Worm (Caenorhabditis elegans) whole organism, young adult: ENCODE results near the gene F36D4.1.
A peak's percentile ranks its signal among the peaks of the same experiment; 100 is the strongest.

Source experiments
- B0019.2 ChIP-seq: fragments of 200-800 bp; sonication (Bioruptor generic); conservative IDR thresholded peaks from 2 replicates; pipeline ENCODE4 v1.3.6; 2022; ENCODE audit warnings: missing genetic modification reagents, missing genetic modification characterization, missing compliant biosample characterization
- B0035.1 ChIP-seq: sonication (generic microtip); optimal IDR thresholded peaks from 2 replicates; lab custom pipeline; 2016; ENCODE audit warnings: missing genetic modification characterization, mild to moderate bottlenecking, missing compliant biosample characterization, missing genotype, missing genetic modification reagents
- B0261.1 ChIP-seq: sonication (generic microtip); optimal IDR thresholded peaks from 2 replicates; lab custom pipeline; 2016; ENCODE audit warnings: mild to moderate bottlenecking, missing genetic modification characterization, moderate library complexity, missing compliant biosample characterization
- B0336.3 ChIP-seq: fragments of 200-800 bp; sonication (Bioruptor generic); IDR thresholded peaks from 2 replicates; pipeline ENCODE4 v1.3.6; 2022; ENCODE audit warnings: missing genetic modification characterization, missing compliant biosample characterization
- F33H1.4 ChIP-seq: fragments of 200-800 bp; sonication (Bioruptor generic); IDR thresholded peaks from 2 replicates; pipeline ENCODE4 v1.3.6; 2022; ENCODE audit warnings: missing genetic modification reagents, missing genetic modification characterization, missing compliant biosample characterization
- F57A8.1 ChIP-seq: fragments of 200-800 bp; sonication (Bioruptor generic); optimal IDR thresholded peaks from 2 replicates; lab custom pipeline; 2018; ENCODE audit warnings: mild to moderate bottlenecking, missing genetic modification characterization, moderate library complexity, missing compliant biosample characterization
- Y53G8AR.9 ChIP-seq: fragments of 200-800 bp; sonication (Bioruptor generic); conservative IDR thresholded peaks from 2 replicates; pipeline ENCODE4 v1.3.6; 2022; ENCODE audit warnings: missing genetic modification reagents, missing genetic modification characterization, missing compliant biosample characterization
- Y95B8A.8 ChIP-seq: fragments of 200-800 bp; sonication (Bioruptor generic); IDR thresholded peaks from 2 replicates; pipeline ENCODE4 v1.3.6; 2022; ENCODE audit warnings: missing genetic modification reagents, missing genetic modification characterization, missing compliant biosample characterization
- ZK185.1 ChIP-seq: sonication (generic microtip); optimal IDR thresholded peaks from 2 replicates; lab custom pipeline; 2016; ENCODE audit warnings: mild to moderate bottlenecking, missing genetic modification characterization, missing compliant biosample characterization; ENCODE audit not compliant: poor library complexity, severe bottlenecking
- aptf-2 ChIP-seq: fragments of 200-800 bp; sonication (Bioruptor generic); conservative IDR thresholded peaks from 2 replicates; pipeline ENCODE4 v1.3.6; 2022; ENCODE audit warnings: missing genetic modification reagents, missing genetic modification characterization, missing compliant biosample characterization
- atf-7 ChIP-seq: sonication (generic microtip); optimal IDR thresholded peaks from 2 replicates; lab custom pipeline; 2017; ENCODE audit warnings: mild to moderate bottlenecking, missing genetic modification characterization, missing compliant biosample characterization
- attf-3 ChIP-seq: fragments of 200-800 bp; sonication (Bioruptor generic); conservative IDR thresholded peaks from 2 replicates; pipeline ENCODE4 v1.3.6; 2022; ENCODE audit warnings: missing genetic modification reagents, missing genetic modification characterization, missing compliant biosample characterization
- attf-5 ChIP-seq: fragments of 200-800 bp; sonication (Bioruptor generic); optimal IDR thresholded peaks from 2 replicates; lab custom pipeline; 2018; ENCODE audit warnings: mild to moderate bottlenecking, missing genetic modification characterization, missing compliant biosample characterization
- bed-1 ChIP-seq: fragments of 200-800 bp; sonication (Bioruptor generic); IDR thresholded peaks from 2 replicates; pipeline ENCODE4 v1.3.6; 2022; ENCODE audit warnings: missing genetic modification reagents, missing genetic modification characterization, missing compliant biosample characterization
- cebp-2 ChIP-seq: fragments of 200-800 bp; sonication (Bioruptor generic); IDR thresholded peaks from 2 replicates; pipeline ENCODE4 v1.3.6; 2022; ENCODE audit warnings: missing genetic modification characterization, missing compliant biosample characterization
- ceh-100 ChIP-seq: fragments of 200-800 bp; sonication (Bioruptor generic); IDR thresholded peaks from 2 replicates; pipeline ENCODE4 v1.3.6; 2022; ENCODE audit warnings: missing genetic modification reagents, missing genetic modification characterization, missing compliant biosample characterization
- dox-1 ChIP-seq: fragments of 200-800 bp; sonication (Bioruptor generic); IDR thresholded peaks from 2 replicates; pipeline ENCODE4 v1.3.6; 2022; ENCODE audit warnings: missing genetic modification reagents, missing genetic modification characterization, missing compliant biosample characterization
- dpl-1 ChIP-seq: fragments of 150-350 bp; optimal IDR thresholded peaks from 2 replicates; lab custom pipeline; 2014; ENCODE audit warnings: missing biosample characterization, missing genetic modification reagents, missing genetic modification characterization
- efl-1 ChIP-seq: fragments of 150-350 bp; optimal IDR thresholded peaks from 2 replicates; lab custom pipeline; 2014; ENCODE audit warnings: missing biosample characterization, missing genetic modification reagents, missing genetic modification characterization
- egl-18 ChIP-seq: fragments of 200-800 bp; sonication (Bioruptor generic); IDR thresholded peaks from 2 replicates; pipeline ENCODE4 v1.3.6; 2022; ENCODE audit warnings: missing genetic modification reagents, missing genetic modification characterization, missing compliant biosample characterization
- ekl-4 ChIP-seq: fragments of 200-800 bp; sonication (Bioruptor generic); IDR thresholded peaks from 2 replicates; pipeline ENCODE4 v1.3.6; 2022; ENCODE audit warnings: missing genetic modification reagents, missing genetic modification characterization, missing compliant biosample characterization
- hmg-1.2 ChIP-seq: fragments of 200-800 bp; sonication (Bioruptor generic); IDR thresholded peaks from 2 replicates; pipeline ENCODE4 v1.3.6; 2022; ENCODE audit warnings: missing genetic modification reagents, missing genetic modification characterization, missing compliant biosample characterization
- hmg-20 ChIP-seq: fragments of 200-800 bp; sonication (Bioruptor generic); IDR thresholded peaks from 2 replicates; pipeline ENCODE4 v1.3.6; 2022; ENCODE audit warnings: missing genetic modification reagents, missing genetic modification characterization, missing compliant biosample characterization
- hrde-1 ChIP-seq: sonication (generic microtip); optimal IDR thresholded peaks from 2 replicates; lab custom pipeline; 2016; ENCODE audit warnings: missing genetic modification characterization, mild to moderate bottlenecking, missing compliant biosample characterization, moderate library complexity, missing genotype, missing genetic modification reagents, borderline replicate concordance
- hsf-1 ChIP-seq: fragments of 200-800 bp; sonication (Bioruptor generic); IDR thresholded peaks from 2 replicates; pipeline ENCODE4 v1.3.6; 2022; ENCODE audit warnings: missing genetic modification reagents, missing genetic modification characterization, missing compliant biosample characterization
- let-526 ChIP-seq: fragments of 200-800 bp; sonication (Bioruptor generic); IDR thresholded peaks from 2 replicates; pipeline ENCODE4 v1.3.6; 2022; ENCODE audit warnings: missing genetic modification reagents, missing genetic modification characterization, missing compliant biosample characterization
- lin-35 ChIP-seq, 3 experiments: fragments of 150-350 bp in 2 of 3; sonication (generic microtip) in 1 of 3; optimal IDR thresholded peaks; 2 replicates each; lab custom pipeline; 2014 to 2018; ENCODE audit warnings: missing biosample characterization in 3 of 3, missing genetic modification characterization in 3 of 3, missing genetic modification reagents in 3 of 3
- lin-54 ChIP-seq: fragments of 200-800 bp; sonication (Bioruptor generic); optimal IDR thresholded peaks from 2 replicates; lab custom pipeline; 2018; ENCODE audit warnings: mild to moderate bottlenecking, missing genetic modification characterization, missing compliant biosample characterization
- lsl-1 ChIP-seq: fragments of 200-800 bp; sonication (Bioruptor generic); optimal IDR thresholded peaks from 2 replicates; lab custom pipeline; 2018; ENCODE audit warnings: mild to moderate bottlenecking, missing genetic modification characterization, moderate library complexity, missing compliant biosample characterization
- lsy-27 ChIP-seq: sonication (generic microtip); optimal IDR thresholded peaks from 2 replicates; lab custom pipeline; 2017; ENCODE audit warnings: missing genetic modification characterization, mild to moderate bottlenecking, missing compliant biosample characterization, antibody characterized with exemption, missing genotype, borderline replicate concordance; ENCODE audit not compliant: insufficient read depth
- madf-6 ChIP-seq: fragments of 200-800 bp; sonication (Bioruptor generic); IDR thresholded peaks from 2 replicates; pipeline ENCODE4 v1.3.6; 2022; ENCODE audit warnings: missing genetic modification reagents, missing genetic modification characterization, missing compliant biosample characterization
- madf-8 ChIP-seq: fragments of 200-800 bp; sonication (Bioruptor generic); conservative IDR thresholded peaks from 2 replicates; pipeline ENCODE4 v1.3.6; 2022; ENCODE audit warnings: missing genetic modification reagents, missing genetic modification characterization, missing compliant biosample characterization
- mel-28 ChIP-seq: sonication (generic microtip); optimal IDR thresholded peaks from 2 replicates; lab custom pipeline; 2016; ENCODE audit warnings: borderline replicate concordance, mild to moderate bottlenecking, missing genetic modification characterization, missing compliant biosample characterization
- mxl-1 ChIP-seq: sonication (generic microtip); optimal IDR thresholded peaks from 2 replicates; lab custom pipeline; 2016; ENCODE audit warnings: missing genetic modification characterization, missing compliant biosample characterization
- nfya-2 ChIP-seq: fragments of 200-800 bp; sonication (Bioruptor generic); IDR thresholded peaks from 2 replicates; pipeline ENCODE4 v1.3.6; 2022; ENCODE audit warnings: missing genetic modification reagents, missing genetic modification characterization, missing compliant biosample characterization
- nhr-90 ChIP-seq: sonication (generic microtip); optimal IDR thresholded peaks from 2 replicates; lab custom pipeline; 2016; ENCODE audit warnings: missing genotype, mild to moderate bottlenecking, missing genetic modification characterization, missing compliant biosample characterization
- pbrm-1 ChIP-seq: fragments of 200-800 bp; sonication (Bioruptor generic); IDR thresholded peaks from 2 replicates; pipeline ENCODE4 v1.3.6; 2022; ENCODE audit warnings: missing genetic modification reagents, missing genetic modification characterization, missing compliant biosample characterization
- sdz-38 ChIP-seq: sonication (generic microtip); optimal IDR thresholded peaks from 2 replicates; lab custom pipeline; 2016; ENCODE audit warnings: missing genotype, missing genetic modification characterization, missing compliant biosample characterization
- sea-2 ChIP-seq: fragments of 200-800 bp; sonication (Bioruptor generic); IDR thresholded peaks from 2 replicates; pipeline ENCODE4 v1.3.6; 2022; ENCODE audit warnings: missing genetic modification characterization, missing compliant biosample characterization
- snpc-1.1 ChIP-seq: sonication (generic microtip); optimal IDR thresholded peaks from 2 replicates; lab custom pipeline; 2017; ENCODE audit warnings: missing genetic modification characterization, mild to moderate bottlenecking, missing compliant biosample characterization, antibody characterized with exemption, moderate library complexity, missing genotype, missing genetic modification reagents; ENCODE audit not compliant: insufficient read depth
- snpc-3.4 ChIP-seq: sonication (generic microtip); optimal IDR thresholded peaks from 2 replicates; lab custom pipeline; 2017; ENCODE audit warnings: missing genetic modification characterization, mild to moderate bottlenecking, missing compliant biosample characterization, antibody characterized with exemption, moderate library complexity, missing genotype, missing genetic modification reagents
- tbx-9 ChIP-seq: sonication (generic microtip); optimal IDR thresholded peaks from 2 replicates; lab custom pipeline; 2016; ENCODE audit warnings: borderline replicate concordance, missing genetic modification characterization, inconsistent platforms, missing compliant biosample characterization
- unc-62 ChIP-seq: fragments of 150-350 bp; optimal IDR thresholded peaks from 2 replicates; lab custom pipeline; 2014; ENCODE audit warnings: missing biosample characterization, missing genetic modification reagents, missing genetic modification characterization
- ztf-18 ChIP-seq: sonication (generic microtip); optimal IDR thresholded peaks from 2 replicates; lab custom pipeline; 2016; ENCODE audit warnings: missing genotype, mild to moderate bottlenecking, missing genetic modification characterization, missing compliant biosample characterization
- ztf-28 ChIP-seq: fragments of 200-800 bp; sonication (Bioruptor generic); IDR thresholded peaks from 2 replicates; pipeline ENCODE4 v1.3.6; 2022; ENCODE audit warnings: missing genetic modification reagents, missing genetic modification characterization, missing compliant biosample characterization

Gene F36D4.1

ce11 chrV:9382538-9383328 lies 34.0 kb upstream of the F36D4.1 start (continued):
- peak; percentile 85 for TF ChIP-seq Y53G8AR.9
- peak; percentile 94 for TF ChIP-seq dox-1 (GFP tag; lab: Robert Waterston, UW)
- TF ChIP-seq madf-8 (GFP tag; lab: Robert Waterston, UW): peak; percentile 100
- TF ChIP-seq ztf-28: 0 out of 2 replicates have a peak, but pooled peaks have one; percentile 80
- TF ChIP-seq ZK185.1: no peak
- no peak for TF ChIP-seq mxl-1 (tag; lab: Kevin White, UChicago)
- TF ChIP-seq cebp-2 (GFP tag; lab: Robert Waterston, UW): no peak
- TF ChIP-seq nfya-2 (GFP tag; lab: Robert Waterston, UW): no peak
- TF ChIP-seq bed-1 (GFP tag; lab: Robert Waterston, UW): no peak
- peak; percentile 90 for TF ChIP-seq B0336.3 (GFP tag; lab: Robert Waterston, UW)
- peak; percentile 83 for TF ChIP-seq B0019.2
- TF ChIP-seq F57A8.1 (GFP tag; lab: Kevin White, UChicago): no peak
- TF ChIP-seq ceh-100: no peak; the same call in 1 of the 2 replicates
- peak; percentile 63 for TF ChIP-seq attf-3 (GFP tag; lab: Robert Waterston, UW)
- peak; percentile 89 for TF ChIP-seq hsf-1 (GFP tag; lab: Robert Waterston, UW)
- peak; percentile 91; the same call in 1 of the 2 replicates for TF ChIP-seq Y95B8A.8 (GFP tag; lab: Robert Waterston, UW)
- no peak for TF ChIP-seq tbx-9 (tag; lab: Kevin White, UChicago)
- no peak for TF ChIP-seq B0035.1 (tag; lab: Kevin White, UChicago)
- peak; percentile 100 for TF ChIP-seq madf-6 (GFP tag; lab: Robert Waterston, UW)
- TF ChIP-seq snpc-3.4 (tag; lab: Kevin White, UChicago): peak; percentile 94
- TF ChIP-seq sdz-38 (tag; lab: Kevin White, UChicago): no peak
- TF ChIP-seq attf-5 (GFP tag; lab: Kevin White, UChicago): no peak
- TF ChIP-seq unc-62 (GFP tag; lab: Kevin White, UChicago): no peak
- TF ChIP-seq lin-54: peak; percentile 93
- no peak for TF ChIP-seq mel-28 (tag; lab: Kevin White, UChicago)
- TF ChIP-seq lsy-27 (tag; lab: Kevin White, UChicago): no peak
- TF ChIP-seq B0261.1: no peak
- TF ChIP-seq hmg-1.2 (GFP tag; lab: Robert Waterston, UW): peak; percentile 67; the same call in 1 of the 2 replicates
- no peak for TF ChIP-seq hmg-20 (GFP tag; lab: Robert Waterston, UW)
- TF ChIP-seq atf-7 (tag; lab: Kevin White, UChicago): no peak
- peak; percentile 87 for TF ChIP-seq pbrm-1 (GFP tag; lab: Robert Waterston, UW)
- TF ChIP-seq let-526 (GFP tag; lab: Robert Waterston, UW): no peak
- peak; percentile 88 for TF ChIP-seq ekl-4
- peak in 2 of 3 experiments; percentile 16 to 77 for TF ChIP-seq lin-35 (GFP tag; optimal IDR thresholded peaks at IDR 0.05; lab: Kevin White, UChicago)
- TF ChIP-seq, all 124 proteins: peak for 40

ce11 chrV:9384359-9384758 lies 32.4 kb upstream of the F36D4.1 start:
- no peak for TF ChIP-seq egl-18
- TF ChIP-seq sea-2: no peak
- no peak for TF ChIP-seq snpc-1.1 (tag; lab: Kevin White, UChicago)
- peak; percentile 77 for TF ChIP-seq F33H1.4 (GFP tag; lab: Robert Waterston, UW)
- peak; percentile 52; the same call in 1 of the 2 replicates for TF ChIP-seq madf-8 (GFP tag; lab: Robert Waterston, UW)
- TF ChIP-seq hsf-1 (GFP tag; lab: Robert Waterston, UW): 0 out of 2 replicates have a peak, but pooled peaks have one; percentile 59
- TF ChIP-seq efl-1 (GFP tag; lab: Kevin White, UChicago): peak; percentile 79
- peak; percentile 76 for TF ChIP-seq madf-6 (GFP tag; lab: Robert Waterston, UW)
- no peak for TF ChIP-seq B0019.2
- TF ChIP-seq ztf-18 (tag; lab: Kevin White, UChicago): peak; percentile 50
- TF ChIP-seq lsl-1 (GFP tag; lab: Kevin White, UChicago): peak; percentile 60
- no peak for TF ChIP-seq Y95B8A.8 (GFP tag; lab: Robert Waterston, UW)
- no peak for TF ChIP-seq bed-1 (GFP tag; lab: Robert Waterston, UW)
- TF ChIP-seq hrde-1 (tag; lab: Kevin White, UChicago): no peak
- peak; percentile 25 for TF ChIP-seq dpl-1
- no peak for TF ChIP-seq aptf-2 (GFP tag; lab: Robert Waterston, UW)
- TF ChIP-seq nhr-90 (tag; lab: Kevin White, UChicago): no peak
- TF ChIP-seq ztf-28: no peak
